Worm (Caenorhabditis elegans) whole organism, early embryonic: ENCODE results near the gene atln-2.

ENCODE experiments used
- B0310.2 ChIP-seq: sonication (generic microtip); optimal IDR thresholded peaks from 2 replicates; lab custom pipeline; 2016; ENCODE audit warnings: mild to moderate bottlenecking, missing genetic modification characterization, missing compliant biosample characterization
- aly-1 ChIP-seq: sonication (generic microtip); optimal IDR thresholded peaks from 2 replicates; lab custom pipeline; 2016; ENCODE audit warnings: missing genetic modification characterization, missing compliant biosample characterization
- ama-1 ChIP-seq: fragments of 150-350 bp; optimal IDR thresholded peaks from 2 replicates; lab custom pipeline; 2014
- ceh-13 ChIP-seq: fragments of 200-800 bp; sonication (Bioruptor generic); optimal IDR thresholded peaks from 2 replicates; lab custom pipeline; 2018; ENCODE audit warnings: mild to moderate bottlenecking, missing genetic modification characterization, missing compliant biosample characterization
- flt-1 ChIP-seq: fragments of 200-800 bp; sonication (Bioruptor generic); IDR thresholded peaks from 2 replicates; pipeline ENCODE4 v1.3.6; 2022; ENCODE audit warnings: missing genetic modification characterization, missing compliant biosample characterization
- hmg-4 ChIP-seq: fragments of 200-800 bp; sonication (Bioruptor generic); optimal IDR thresholded peaks from 2 replicates; lab custom pipeline; 2018; ENCODE audit warnings: mild to moderate bottlenecking, missing genetic modification characterization, missing compliant biosample characterization
- hnd-1 ChIP-seq: sonication (generic microtip); optimal IDR thresholded peaks from 2 replicates; lab custom pipeline; 2016; ENCODE audit warnings: missing genetic modification characterization, missing compliant biosample characterization
- scrt-1 ChIP-seq: fragments of 200-800 bp; sonication (Bioruptor generic); IDR thresholded peaks from 2 replicates; pipeline ENCODE4 v1.3.6; 2022; ENCODE audit warnings: missing genetic modification characterization, missing compliant biosample characterization
- tbx-37 ChIP-seq: fragments of 200-800 bp; sonication (Bioruptor generic); conservative IDR thresholded peaks from 2 replicates; pipeline ENCODE4 v1.3.6; 2022; ENCODE audit warnings: missing genetic modification reagents, missing genetic modification characterization, missing compliant biosample characterization
- tra-4 ChIP-seq: sonication (generic microtip); optimal IDR thresholded peaks from 2 replicates; lab custom pipeline; 2017; ENCODE audit warnings: missing genetic modification characterization, missing compliant biosample characterization

DNA sequence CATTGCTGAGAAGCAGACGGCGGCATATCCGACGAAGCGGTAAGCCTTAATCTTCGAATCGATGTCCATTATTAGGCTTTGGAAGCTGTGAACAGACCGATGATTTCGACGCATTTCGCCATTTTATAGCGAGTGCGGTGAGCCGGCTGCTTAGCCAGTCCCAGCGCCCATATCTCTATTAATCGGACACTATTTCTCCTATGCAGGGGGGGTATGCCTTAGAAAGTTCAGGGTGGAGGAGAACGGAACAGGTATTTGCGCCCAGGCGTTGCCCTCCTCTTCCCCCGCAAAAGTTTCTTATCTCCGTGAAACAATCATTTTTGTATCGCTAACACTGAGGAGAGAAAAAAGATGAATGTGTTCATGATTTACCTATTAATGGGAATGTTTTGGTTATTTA lies 5.3 kb downstream of the atln-2 start, which contains the start of gene dpy-4:
- no peak for TF ChIP-seq tra-4 (tag; lab: Kevin White, UChicago)
- TF ChIP-seq aly-1 (tag; lab: Kevin White, UChicago), result no peak
- no peak for TF ChIP-seq B0310.2
- no peak for TF ChIP-seq ama-1 (lab: Kevin White, UChicago)
- no peak for TF ChIP-seq scrt-1 (GFP tag; lab: Robert Waterston, UW)
- TF ChIP-seq ceh-13 (GFP tag; lab: Kevin White, UChicago), result no peak
- TF ChIP-seq tbx-37, result no peak
- no peak for TF ChIP-seq hnd-1 (tag; lab: Kevin White, UChicago)
- no peak for TF ChIP-seq flt-1 (GFP tag; lab: Robert Waterston, UW)
- no peak for TF ChIP-seq hmg-4 (GFP tag; lab: Kevin White, UChicago)
